Fruit fly (Drosophila melanogaster) whole organism, embryonic: ENCODE results near the gene bark.

ENCODE experiments used
- Adf1 ChIP-seq: fragments of 200-800 bp; sonication (Bioruptor generic); IDR thresholded peaks from 2 replicates; pipeline ENCODE4 v1.3.6; 2022; ENCODE audit warnings: missing biosample characterization, missing genetic modification characterization
- Asciz ChIP-seq: fragments of 200-800 bp; sonication (Bioruptor generic); optimal IDR thresholded peaks from 2 replicates; lab custom pipeline; 2017; ENCODE audit warnings: missing biosample characterization, mild to moderate bottlenecking, missing genetic modification characterization, missing genetic modification reagents
- C15 ChIP-seq: fragments of 200-800 bp; sonication (Bioruptor generic); IDR thresholded peaks from 3 replicates; pipeline ENCODE4 v1.3.6; 2022; ENCODE audit warnings: missing biosample characterization, missing genetic modification characterization
- CG14014 ChIP-seq: fragments of 200-800 bp; sonication (Bioruptor generic); IDR thresholded peaks from 2 replicates; pipeline ENCODE4 v1.3.6; 2022; ENCODE audit warnings: missing biosample characterization, missing genetic modification characterization
- CG18262 ChIP-seq: fragments of 200-800 bp; optimal IDR thresholded peaks from 3 replicates; lab custom pipeline; 2019; ENCODE audit warnings: missing biosample characterization, mild to moderate bottlenecking, missing genetic modification characterization, moderate library complexity
- CG2120 ChIP-seq: fragments of 200-800 bp; sonication (Bioruptor generic); optimal IDR thresholded peaks from 3 replicates; lab custom pipeline; 2016; ENCODE audit warnings: missing biosample characterization, missing genetic modification characterization
- CG2202 ChIP-seq: fragments of 200-800 bp; sonication (Bioruptor generic); optimal IDR thresholded peaks from 2 replicates; lab custom pipeline; 2018; ENCODE audit warnings: missing biosample characterization, mild to moderate bottlenecking, missing genetic modification characterization
- CG30403 ChIP-seq: fragments of 200-800 bp; sonication (Bioruptor generic); optimal IDR thresholded peaks from 3 replicates; lab custom pipeline; 2016; ENCODE audit warnings: missing biosample characterization, missing genetic modification characterization
- CG32772 ChIP-seq: fragments of 200-800 bp; sonication (Bioruptor generic); IDR thresholded peaks from 2 replicates; pipeline ENCODE4 v1.3.6; 2022; ENCODE audit warnings: missing biosample characterization, missing genetic modification characterization
- CG3281 ChIP-seq: fragments of 200-800 bp; sonication (Bioruptor generic); optimal IDR thresholded peaks from 3 replicates; lab custom pipeline; 2017; ENCODE audit warnings: missing biosample characterization, mild to moderate bottlenecking, missing genetic modification characterization
- CG43689 ChIP-seq: fragments of 200-800 bp; sonication (Bioruptor generic); IDR thresholded peaks from 2 replicates; pipeline ENCODE4 v1.3.6; 2022; ENCODE audit warnings: missing biosample characterization, missing genetic modification characterization
- CG7556 ChIP-seq: fragments of 200-800 bp; sonication (Bioruptor generic); optimal IDR thresholded peaks from 2 replicates; lab custom pipeline; 2017; ENCODE audit warnings: missing biosample characterization, mild to moderate bottlenecking, missing genetic modification characterization
- CG8359 ChIP-seq: fragments of 200-800 bp; sonication (Bioruptor generic); optimal IDR thresholded peaks from 2 replicates; lab custom pipeline; 2017; ENCODE audit warnings: missing biosample characterization, mild to moderate bottlenecking, missing genetic modification characterization, borderline replicate concordance
- CG8388 ChIP-seq: fragments of 200-800 bp; sonication (Bioruptor generic); optimal IDR thresholded peaks from 2 replicates; lab custom pipeline; 2019; ENCODE audit warnings: missing biosample characterization, mild to moderate bottlenecking, missing genetic modification characterization, moderate library complexity
- Deaf1 ChIP-seq: fragments of 200-800 bp; optimal IDR thresholded peaks from 3 replicates; lab custom pipeline; 2019; ENCODE audit warnings: missing biosample characterization, mild to moderate bottlenecking, missing genetic modification characterization, moderate library complexity
- Dek ChIP-seq: fragments of 200-800 bp; sonication (Bioruptor generic); optimal IDR thresholded peaks from 3 replicates; lab custom pipeline; 2019; ENCODE audit warnings: missing biosample characterization, mild to moderate bottlenecking, missing genetic modification characterization, moderate library complexity
- Dfd ChIP-seq, 2 experiments: fragments of >200 bp; optimal IDR thresholded peaks; 2 replicates each; lab custom pipeline; 2017; ENCODE audit warnings: missing biosample characterization in 2 of 2, missing genetic modification characterization in 2 of 2
- Ets65A ChIP-seq: fragments of 200-800 bp; sonication (Bioruptor generic); peaks from one replicate; lab custom pipeline; 2016; ENCODE audit warnings: missing biosample characterization, missing genetic modification characterization
- Hmr ChIP-seq: fragments of 200-800 bp; sonication (Bioruptor generic); optimal IDR thresholded peaks from 3 replicates; lab custom pipeline; 2017; ENCODE audit warnings: mild to moderate bottlenecking, missing biosample characterization, missing genetic modification reagents, missing genetic modification characterization
- Meics ChIP-seq: fragments of 200-800 bp; sonication (Bioruptor generic); optimal IDR thresholded peaks from 2 replicates; lab custom pipeline; 2017; ENCODE audit warnings: missing biosample characterization, mild to moderate bottlenecking, missing genetic modification characterization
- Oaz ChIP-seq: fragments of 200-800 bp; sonication (Bioruptor generic); IDR thresholded peaks from 2 replicates; pipeline ENCODE4 v1.3.6; 2022; ENCODE audit warnings: missing biosample characterization, missing genetic modification characterization
- Ravus ChIP-seq: fragments of 200-800 bp; sonication (Bioruptor generic); IDR thresholded peaks from 2 replicates; pipeline ENCODE4 v1.3.6; 2022; ENCODE audit warnings: missing biosample characterization, missing genetic modification characterization
- Sox102F ChIP-seq: fragments of 200-800 bp; sonication (Bioruptor generic); optimal IDR thresholded peaks from 2 replicates; lab custom pipeline; 2018; ENCODE audit warnings: missing biosample characterization, mild to moderate bottlenecking, missing genetic modification characterization, moderate library complexity
- Spps ChIP-seq: fragments of 200-800 bp; sonication (Bioruptor generic); optimal IDR thresholded peaks from 2 replicates; lab custom pipeline; 2018; ENCODE audit warnings: missing biosample characterization, mild to moderate bottlenecking, missing genetic modification characterization
- Xbp1 ChIP-seq: fragments of 200-800 bp; sonication (Bioruptor generic); optimal IDR thresholded peaks from 3 replicates; lab custom pipeline; 2016; ENCODE audit warnings: missing biosample characterization, mild to moderate bottlenecking, missing genetic modification characterization
- ara ChIP-seq: fragments of 200-800 bp; sonication (Bioruptor generic); IDR thresholded peaks from 2 replicates; pipeline ENCODE4 v1.3.6; 2022; ENCODE audit warnings: missing biosample characterization, missing genetic modification characterization
- az2 ChIP-seq: fragments of 200-800 bp; sonication (Bioruptor generic); optimal IDR thresholded peaks from 3 replicates; lab custom pipeline; 2016; ENCODE audit warnings: missing biosample characterization, missing genetic modification characterization
- chif ChIP-seq, 2 experiments: fragments of 200-800 bp; sonication (Bioruptor generic); optimal IDR thresholded peaks; 3 replicates each; lab custom pipeline; 2016; ENCODE audit warnings: missing biosample characterization in 2 of 2, missing genetic modification characterization in 2 of 2
- dpn ChIP-seq, 2 experiments: fragments of 200-800 bp; sonication (Bioruptor generic); optimal IDR thresholded peaks; 3 replicates each; lab custom pipeline; 2016; ENCODE audit warnings: missing biosample characterization in 2 of 2, missing genetic modification characterization in 2 of 2
- en ChIP-seq: fragments of 200-800 bp; sonication (Bioruptor generic); optimal IDR thresholded peaks from 2 replicates; lab custom pipeline; 2016; ENCODE audit warnings: missing biosample characterization, missing genetic modification characterization
- gfzf ChIP-seq: fragments of 200-800 bp; sonication (Bioruptor generic); optimal IDR thresholded peaks from 2 replicates; lab custom pipeline; 2016; ENCODE audit warnings: missing biosample characterization, mild to moderate bottlenecking, missing genetic modification characterization, moderate library complexity
- gt ChIP-seq: fragments of 200-800 bp; sonication (Bioruptor generic); IDR thresholded peaks from 2 replicates; pipeline ENCODE4 v1.3.6; 2022; ENCODE audit warnings: missing biosample characterization, missing genetic modification characterization
- hbn ChIP-seq: fragments of 200-800 bp; sonication (Bioruptor generic); IDR thresholded peaks from 2 replicates; pipeline ENCODE4 v1.3.6; 2022; ENCODE audit warnings: missing biosample characterization, missing genetic modification characterization; ENCODE audit not compliant: partially characterized antibody
- hth ChIP-seq: fragments of >200 bp; optimal IDR thresholded peaks from 2 replicates; lab custom pipeline; 2017; ENCODE audit warnings: inconsistent platforms
- ind ChIP-seq: fragments of 200-800 bp; sonication (Bioruptor generic); optimal IDR thresholded peaks from 3 replicates; lab custom pipeline; 2016; ENCODE audit warnings: missing biosample characterization, missing genetic modification characterization
- lbe ChIP-seq: fragments of 200-800 bp; sonication (Bioruptor generic); optimal IDR thresholded peaks from 2 replicates; lab custom pipeline; 2016; ENCODE audit warnings: missing biosample characterization, mild to moderate bottlenecking, missing genetic modification characterization
- luna ChIP-seq: fragments of 200-800 bp; sonication (Bioruptor generic); optimal IDR thresholded peaks from 2 replicates; lab custom pipeline; 2016; ENCODE audit warnings: missing biosample characterization, missing genetic modification characterization
- nmo ChIP-seq: fragments of 200-800 bp; sonication (Bioruptor generic); optimal IDR thresholded peaks from 2 replicates; lab custom pipeline; 2018; ENCODE audit warnings: missing biosample characterization, mild to moderate bottlenecking, missing genetic modification characterization, moderate library complexity
- nom ChIP-seq: fragments of 200-800 bp; sonication (Bioruptor generic); optimal IDR thresholded peaks from 2 replicates; lab custom pipeline; 2017; ENCODE audit warnings: missing biosample characterization, missing genetic modification characterization, mild to moderate bottlenecking, moderate library complexity, missing genetic modification reagents
- p53 ChIP-seq: fragments of 200-800 bp; sonication (Bioruptor generic); optimal IDR thresholded peaks from 2 replicates; lab custom pipeline; 2016; ENCODE audit warnings: missing biosample characterization, missing genetic modification characterization
- phol ChIP-seq: fragments of 200-800 bp; sonication (Bioruptor generic); optimal IDR thresholded peaks from 3 replicates; lab custom pipeline; 2018; ENCODE audit warnings: missing biosample characterization, mild to moderate bottlenecking, missing genetic modification characterization, moderate library complexity
- pnt ChIP-seq: fragments of 200-800 bp; sonication (Bioruptor generic); optimal IDR thresholded peaks from 3 replicates; lab custom pipeline; 2016; ENCODE audit warnings: missing biosample characterization, missing genetic modification characterization
- sd ChIP-seq: fragments of 200-800 bp; sonication (Bioruptor generic); optimal IDR thresholded peaks from 3 replicates; lab custom pipeline; 2018; ENCODE audit warnings: missing biosample characterization, mild to moderate bottlenecking, missing genetic modification characterization, moderate library complexity
- sens-2 ChIP-seq: fragments of 200-800 bp; sonication (Bioruptor generic); IDR thresholded peaks from 2 replicates; pipeline ENCODE4 v1.3.6; 2022; ENCODE audit warnings: missing biosample characterization, missing genetic modification characterization
- sim ChIP-seq: fragments of 200-800 bp; sonication (Bioruptor generic); IDR thresholded peaks from 2 replicates; pipeline ENCODE4 v1.3.6; 2022; ENCODE audit warnings: missing biosample characterization, missing genetic modification characterization
- so ChIP-seq: fragments of 200-800 bp; sonication (Bioruptor generic); IDR thresholded peaks from 3 replicates; pipeline ENCODE4 v1.3.6; 2022; ENCODE audit warnings: missing biosample characterization, missing genetic modification characterization
- tap ChIP-seq: fragments of 200-800 bp; optimal IDR thresholded peaks from 3 replicates; lab custom pipeline; 2019; ENCODE audit warnings: missing biosample characterization, mild to moderate bottlenecking, missing genetic modification characterization, moderate library complexity
- tio ChIP-seq: fragments of 200-800 bp; sonication (Bioruptor generic); optimal IDR thresholded peaks from 2 replicates; lab custom pipeline; 2017; ENCODE audit warnings: missing biosample characterization, missing genetic modification characterization, inconsistent platforms
- trem ChIP-seq: fragments of 200-800 bp; optimal IDR thresholded peaks from 3 replicates; lab custom pipeline; 2019; ENCODE audit warnings: missing biosample characterization, mild to moderate bottlenecking, missing genetic modification characterization, moderate library complexity
- unpg ChIP-seq: fragments of 200-800 bp; sonication (Bioruptor generic); optimal IDR thresholded peaks from 3 replicates; lab custom pipeline; 2018; ENCODE audit warnings: missing biosample characterization, mild to moderate bottlenecking, missing genetic modification characterization, moderate library complexity

The bark gene

DNA sequence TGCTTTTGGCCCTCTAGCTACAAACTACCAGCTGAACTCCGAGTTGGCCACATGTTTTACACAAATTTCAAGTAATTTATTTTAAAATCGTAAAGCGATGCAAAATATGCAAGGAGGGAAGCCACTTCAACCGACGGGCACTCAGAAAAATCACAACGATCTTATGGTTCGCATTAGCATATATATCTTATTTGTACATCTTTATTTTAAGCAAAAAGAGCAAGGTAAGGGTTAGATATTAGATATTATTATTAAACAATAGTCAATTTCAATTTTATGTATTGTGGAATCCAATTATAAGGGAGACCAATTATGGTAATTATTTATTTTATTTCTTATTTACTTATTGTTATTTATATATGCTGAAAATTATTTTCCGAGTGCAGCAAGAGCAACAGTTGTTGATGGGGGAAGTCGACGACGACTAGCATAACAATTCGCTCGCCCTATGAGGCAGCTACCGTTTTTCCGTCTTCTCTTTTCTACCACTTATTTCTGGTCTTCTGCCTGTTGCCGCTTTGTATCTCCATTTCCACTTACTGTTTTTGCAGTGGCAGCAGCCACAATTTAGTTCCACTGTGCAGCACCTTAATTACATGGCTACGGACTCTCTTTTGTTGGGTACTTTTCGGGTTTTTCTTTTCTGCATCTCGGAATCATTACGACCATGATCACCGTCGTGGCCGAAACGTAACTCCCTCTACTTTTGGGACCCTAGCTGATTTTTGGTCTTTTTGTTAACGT, 17.1 kb upstream of the bark start (continued):
- TF ChIP-seq lbe (GFP tag; lab: Kevin White, UChicago) (peak; percentile 23), chif (GFP tag; optimal IDR thresholded peaks at IDR 0.05; lab: Kevin White, UChicago) (peak in 1 of 2 experiments; percentile 10), unpg (GFP tag; lab: Kevin White, UChicago) (peak; percentile 65), CG18262 (peak; percentile 88), luna (GFP tag; lab: Kevin White, UChicago) (no peak), nmo (GFP tag; lab: Kevin White, UChicago) (peak; percentile 78), sim (GFP tag; lab: Robert Waterston, UW) (no peak), az2 (GFP tag; lab: Kevin White, UChicago) (peak; percentile 61), en (GFP tag; lab: Kevin White, UChicago) (no peak), CG7556 (peak; percentile 71), gt (GFP tag; lab: Robert Waterston, UW) (no peak), Dfd (GFP tag; optimal IDR thresholded peaks at IDR 0.05; lab: Kevin White, UChicago) (no peak), Adf1 (GFP tag; lab: Robert Waterston, UW) (no peak), CG43689 (GFP tag; lab: Robert Waterston, UW) (no peak), hth (lab: Kevin White, UChicago) (no peak), Hmr (GFP tag; lab: Kevin White, UChicago) (peak; percentile 2), CG32772 (GFP tag; lab: Robert Waterston, UW) (0 out of 2 replicates have a peak, but pooled peaks have one; percentile 13), C15 (GFP tag; lab: Robert Waterston, UW) (no peak), ind (GFP tag; lab: Kevin White, UChicago) (no peak), Meics (GFP tag; lab: Kevin White, UChicago) (peak; percentile 11), p53 (no peak), hbn (GFP tag; lab: Robert Waterston, UW) (no peak), dpn (GFP tag; optimal IDR thresholded peaks at IDR 0.05; lab: Kevin White, UChicago) (peak in 1 of 2 experiments; percentile 1), phol (tag; lab: Kevin White, UChicago) (peak; percentile 78), Dek (tag; lab: Kevin White, UChicago) (no peak), nom (GFP tag; lab: Kevin White, UChicago) (peak; percentile 52), CG8359 (peak; percentile 1), CG2202 (tag; lab: Kevin White, UChicago) (peak; percentile 13), Spps (peak; percentile 56), tap (tag; lab: Kevin White, UChicago) (peak; percentile 42), pnt (GFP tag; lab: Kevin White, UChicago) (no peak), Oaz (GFP tag; lab: Robert Waterston, UW) (no peak), tio (GFP tag; lab: Kevin White, UChicago) (peak; percentile 34), ara (GFP tag; lab: Robert Waterston, UW) (no peak; the same call in 1 of the 2 replicates), Asciz (peak; percentile 60), CG2120 (GFP tag; lab: Kevin White, UChicago) (no peak), Ets65A (GFP tag; lab: Kevin White, UChicago) (peak; percentile 33), CG14014 (GFP tag; lab: Robert Waterston, UW) (no peak), Ravus (GFP tag; lab: Robert Waterston, UW) (no peak), CG3281 (no peak), Sox102F (GFP tag; lab: Kevin White, UChicago) (peak; percentile 79), Deaf1 (peak; percentile 3), CG8388 (peak; percentile 54), sens-2 (GFP tag; lab: Robert Waterston, UW) (no peak), CG30403 (GFP tag; lab: Kevin White, UChicago) (peak; percentile 51), sd (peak; percentile 21), so (GFP tag; lab: Robert Waterston, UW) (no peak; the same call in 2 of the 3 replicates), trem (tag; lab: Kevin White, UChicago) (peak; percentile 72), Xbp1 (GFP tag; lab: Kevin White, UChicago) (peak; percentile 54), gfzf (GFP tag; lab: Kevin White, UChicago) (no peak)
